Worm (Caenorhabditis elegans) whole organism, L1 larva: ENCODE results near the gene msp-142.

Experiments used
- aha-1 ChIP-seq: fragments of 150-350 bp; optimal IDR thresholded peaks from 2 replicates; lab custom pipeline; 2014; ENCODE audit warnings: missing biosample characterization, missing genetic modification characterization
- aly-2 ChIP-seq: fragments of 150-350 bp; optimal IDR thresholded peaks from 2 replicates; lab custom pipeline; 2014; ENCODE audit warnings: missing biosample characterization, missing genetic modification characterization
- elt-2 ChIP-seq: sonication (generic microtip); optimal IDR thresholded peaks from 2 replicates; lab custom pipeline; 2016; ENCODE audit warnings: missing genetic modification characterization, mild to moderate bottlenecking, inconsistent platforms, missing compliant biosample characterization, missing genetic modification reagents
- nhr-77 ChIP-seq: fragments of 150-350 bp; optimal IDR thresholded peaks from 2 replicates; lab custom pipeline; 2014; ENCODE audit warnings: missing biosample characterization, missing genetic modification characterization
- pag-3 ChIP-seq: sonication (generic microtip); optimal IDR thresholded peaks from 2 replicates; lab custom pipeline; 2017; ENCODE audit warnings: missing genetic modification characterization, mild to moderate bottlenecking, missing compliant biosample characterization, antibody characterized with exemption, borderline replicate concordance; ENCODE audit not compliant: insufficient read depth
- skn-1 ChIP-seq: fragments of 150-350 bp; optimal IDR thresholded peaks from 2 replicates; lab custom pipeline; 2014; ENCODE audit warnings: missing biosample characterization, missing genetic modification characterization
- sptf-1 ChIP-seq: fragments of 150-350 bp; optimal IDR thresholded peaks from 2 replicates; lab custom pipeline; 2014; ENCODE audit warnings: missing biosample characterization, missing genetic modification characterization
- tlp-1 ChIP-seq: fragments of 150-350 bp; optimal IDR thresholded peaks from 2 replicates; lab custom pipeline; 2014; ENCODE audit warnings: missing biosample characterization, missing genetic modification characterization

- TF ChIP-seq skn-1 (tag; lab: Kevin White, UChicago) (no peak), aly-2 (no peak), pag-3 (tag; lab: Kevin White, UChicago) (no peak), elt-2 (tag; lab: Kevin White, UChicago) (no peak), tlp-1 (tag; lab: Kevin White, UChicago) (no peak), aha-1 (tag; lab: Kevin White, UChicago) (no peak), sptf-1 (no peak), nhr-77 (no peak)
These were observed 18.6 kb downstream of the msp-142 start, which contains the start of gene ZK1248.20 for ce11 chrII:5816346-5816745.
